Worm (Caenorhabditis elegans): ENCODE data around the gene ndub-3.

DNA sequence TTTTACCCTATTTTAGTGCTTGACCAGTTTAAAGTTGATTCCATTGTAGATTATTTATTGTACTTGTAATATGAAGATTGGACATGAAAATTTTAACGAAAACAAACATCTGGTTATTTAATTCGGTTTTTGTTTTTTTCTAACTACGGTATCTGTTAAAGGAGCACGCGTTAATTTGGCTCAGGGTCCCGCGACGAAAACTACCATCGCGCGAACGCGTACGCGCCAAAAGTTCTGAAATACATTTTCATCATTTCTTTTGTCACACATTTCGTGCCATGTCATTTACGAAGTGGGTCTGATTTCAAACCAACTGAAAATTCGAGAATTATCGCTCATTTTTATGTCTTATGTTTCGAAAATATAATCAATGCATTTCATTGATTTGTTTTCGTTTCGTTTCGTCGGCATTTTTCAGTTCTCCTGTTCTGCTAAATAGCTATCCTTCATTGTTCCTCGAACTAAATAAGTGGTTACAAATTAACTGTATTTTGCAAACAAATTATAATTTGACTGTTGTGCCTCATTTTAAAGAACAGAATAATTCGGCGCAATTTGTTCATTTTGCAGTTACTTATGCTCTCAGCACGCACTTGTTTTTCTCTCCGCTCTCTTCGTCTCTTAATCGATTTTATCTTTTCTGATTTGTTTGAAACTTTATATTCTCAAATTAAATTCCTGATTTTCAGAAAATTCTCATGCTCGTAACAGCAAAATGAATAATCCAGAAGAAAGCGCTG, 30.8 kb downstream of the ndub-3 start, which contains the start of gene T21B10.3:
- TF ChIP-seq ama-1 (optimal IDR thresholded peaks at IDR 0.05), result no peak
- no peak for TF ChIP-seq sea-1 (GFP tag; conservative IDR thresholded peaks at IDR 0.05)
- TF ChIP-seq tra-4 (tag; optimal IDR thresholded peaks at IDR 0.05), result no peak
- TF ChIP-seq flt-1 (GFP tag; IDR thresholded peaks at IDR 0.05), result no peak
- TF ChIP-seq ceh-13 (GFP tag; optimal IDR thresholded peaks at IDR 0.05), result no peak
- TF ChIP-seq F13C5.2 (tag; optimal IDR thresholded peaks at IDR 0.05), result no peak
- TF ChIP-seq ets-7 (tag; optimal IDR thresholded peaks at IDR 0.05), result no peak
- no peak for TF ChIP-seq tbx-11 (GFP tag; IDR thresholded peaks at IDR 0.05)
- TF ChIP-seq pes-1 (GFP tag; IDR thresholded peaks at IDR 0.05), result no peak

Data from whole organism, early embryonic.